Fruit fly (Drosophila melanogaster) whole organism, embryonic: ENCODE data around the gene ph-p.
A peak's percentile ranks its signal among the peaks of the same experiment; 100 is the strongest.

ENCODE experiments used
- Antp ChIP-seq: fragments of 200-800 bp; sonication (Bioruptor generic); optimal IDR thresholded peaks from 3 replicates; lab custom pipeline; 2016; ENCODE audit warnings: missing biosample characterization, missing genetic modification characterization
- BEAF-32 ChIP-seq: fragments of 200-800 bp; sonication (Bioruptor generic); optimal IDR thresholded peaks from 3 replicates; lab custom pipeline; 2017; ENCODE audit warnings: missing biosample characterization, missing genetic modification characterization, mild to moderate bottlenecking, moderate library complexity, missing genetic modification reagents
- Blimp-1 ChIP-seq: fragments of 200-800 bp; sonication (Bioruptor generic); optimal IDR thresholded peaks from 3 replicates; lab custom pipeline; 2018; ENCODE audit warnings: missing biosample characterization, missing genetic modification characterization, mild to moderate bottlenecking, moderate library complexity, missing genetic modification reagents
- CG10543 ChIP-seq: fragments of 200-800 bp; sonication (Bioruptor generic); optimal IDR thresholded peaks from 3 replicates; lab custom pipeline; 2017; ENCODE audit warnings: missing biosample characterization, mild to moderate bottlenecking, missing genetic modification characterization, moderate library complexity
- CG11093 ChIP-seq: fragments of 200-800 bp; sonication (Bioruptor generic); IDR thresholded peaks from 3 replicates; pipeline ENCODE4 v1.3.6; 2022; ENCODE audit warnings: missing biosample characterization, missing genetic modification characterization
- CG12659 ChIP-seq: fragments of 200-800 bp; sonication (Bioruptor generic); optimal IDR thresholded peaks from 3 replicates; lab custom pipeline; 2017; ENCODE audit warnings: mild to moderate bottlenecking, missing biosample characterization, missing genetic modification reagents, missing genetic modification characterization
- CG13296 ChIP-seq: fragments of 200-800 bp; sonication (Bioruptor generic); optimal IDR thresholded peaks from 3 replicates; lab custom pipeline; 2018; ENCODE audit warnings: missing biosample characterization, mild to moderate bottlenecking, missing genetic modification characterization
- CG14050 ChIP-seq: fragments of 200-800 bp; sonication (Bioruptor generic); IDR thresholded peaks from 3 replicates; pipeline ENCODE4 v1.3.6; 2022; ENCODE audit warnings: missing biosample characterization, missing genetic modification characterization
- CG1529 ChIP-seq: fragments of 200-800 bp; sonication (Bioruptor generic); optimal IDR thresholded peaks from 3 replicates; lab custom pipeline; 2018; ENCODE audit warnings: missing biosample characterization, missing genetic modification characterization
- CG17359 ChIP-seq: fragments of 200-800 bp; sonication (Bioruptor generic); optimal IDR thresholded peaks from 3 replicates; lab custom pipeline; 2018; ENCODE audit warnings: missing biosample characterization, mild to moderate bottlenecking, missing genetic modification characterization, moderate library complexity
- CG4854 ChIP-seq: fragments of 200-800 bp; sonication (Bioruptor generic); optimal IDR thresholded peaks from 2 replicates; lab custom pipeline; 2016; ENCODE audit warnings: missing biosample characterization, missing genetic modification characterization, inconsistent platforms
- CG5180 ChIP-seq: fragments of 200-800 bp; sonication (Bioruptor generic); optimal IDR thresholded peaks from 3 replicates; lab custom pipeline; 2017; ENCODE audit warnings: missing biosample characterization, missing genetic modification characterization, mild to moderate bottlenecking, moderate library complexity, missing genetic modification reagents
- CG7357 ChIP-seq: fragments of 200-800 bp; sonication (Bioruptor generic); IDR thresholded peaks from 3 replicates; pipeline ENCODE4 v1.3.6; 2022; ENCODE audit warnings: missing biosample characterization, missing genetic modification characterization
- CG7839 ChIP-seq: fragments of 200-800 bp; sonication (Bioruptor generic); optimal IDR thresholded peaks from 3 replicates; lab custom pipeline; 2018; ENCODE audit warnings: missing biosample characterization, mild to moderate bottlenecking, missing genetic modification characterization, moderate library complexity
- CG8281 ChIP-seq: fragments of 200-800 bp; sonication (Bioruptor generic); optimal IDR thresholded peaks from 2 replicates; lab custom pipeline; 2018; ENCODE audit warnings: missing biosample characterization, mild to moderate bottlenecking, missing genetic modification characterization, moderate library complexity
- CG8388 ChIP-seq: fragments of 200-800 bp; sonication (Bioruptor generic); optimal IDR thresholded peaks from 2 replicates; lab custom pipeline; 2019; ENCODE audit warnings: missing biosample characterization, mild to moderate bottlenecking, missing genetic modification characterization, moderate library complexity
- CG8765 ChIP-seq: fragments of 200-800 bp; sonication (Bioruptor generic); IDR thresholded peaks from 2 replicates; pipeline ENCODE4 v1.3.6; 2022; ENCODE audit warnings: missing biosample characterization, missing genetic modification characterization
- CG9215 ChIP-seq: fragments of 200-800 bp; sonication (Bioruptor generic); IDR thresholded peaks from 2 replicates; pipeline ENCODE4 v1.3.6; 2022; ENCODE audit warnings: missing biosample characterization, missing genetic modification characterization
- CG9437 ChIP-seq: fragments of 200-800 bp; sonication (Bioruptor generic); optimal IDR thresholded peaks from 2 replicates; lab custom pipeline; 2018; ENCODE audit warnings: missing biosample characterization, mild to moderate bottlenecking, missing genetic modification characterization
- CG9797 ChIP-seq: fragments of 200-800 bp; sonication (Bioruptor generic); optimal IDR thresholded peaks from 3 replicates; lab custom pipeline; 2018; ENCODE audit warnings: missing biosample characterization, mild to moderate bottlenecking, missing genetic modification characterization
- Dip2 ChIP-seq: fragments of 200-800 bp; sonication (Bioruptor generic); IDR thresholded peaks from 2 replicates; pipeline ENCODE4 v1.3.6; 2022; ENCODE audit warnings: missing biosample characterization, missing genetic modification characterization
- Dp ChIP-seq: fragments of 200-800 bp; sonication (Bioruptor generic); optimal IDR thresholded peaks from 2 replicates; lab custom pipeline; 2018; ENCODE audit warnings: missing biosample characterization, mild to moderate bottlenecking, missing genetic modification characterization, moderate library complexity
- Ets65A ChIP-seq: fragments of 200-800 bp; sonication (Bioruptor generic); peaks from one replicate; lab custom pipeline; 2016; ENCODE audit warnings: missing biosample characterization, missing genetic modification characterization
- Gug ChIP-seq: fragments of 200-800 bp; sonication (Bioruptor generic); IDR thresholded peaks from 4 replicates; pipeline ENCODE4 v1.3.6; 2022; ENCODE audit warnings: missing biosample characterization, missing genetic modification characterization
- HHEX ChIP-seq: fragments of 200-800 bp; sonication (Bioruptor generic); optimal IDR thresholded peaks from 3 replicates; lab custom pipeline; 2017; ENCODE audit warnings: missing biosample characterization, mild to moderate bottlenecking, missing genetic modification characterization, missing genetic modification reagents
- Kr ChIP-seq: fragments of 200-800 bp; sonication (Bioruptor generic); optimal IDR thresholded peaks from 2 replicates; lab custom pipeline; 2017; ENCODE audit warnings: missing biosample characterization, mild to moderate bottlenecking, missing genetic modification characterization
- MBD-R2 ChIP-seq: fragments of 200-800 bp; sonication (Bioruptor generic); IDR thresholded peaks from 2 replicates; pipeline ENCODE4 v1.3.6; 2022; ENCODE audit warnings: missing biosample characterization, missing genetic modification characterization
- Myb ChIP-seq: fragments of 200-800 bp; sonication (Bioruptor generic); optimal IDR thresholded peaks from 2 replicates; lab custom pipeline; 2016; ENCODE audit warnings: missing biosample characterization, missing genetic modification characterization
- PHDP ChIP-seq: fragments of 200-800 bp; sonication (Bioruptor generic); optimal IDR thresholded peaks from 3 replicates; lab custom pipeline; 2018; ENCODE audit warnings: missing biosample characterization, mild to moderate bottlenecking, missing genetic modification characterization, moderate library complexity
- Sin3A ChIP-seq: fragments of >200 bp; optimal IDR thresholded peaks from 2 replicates; lab custom pipeline; 2018
- Sry-β ChIP-seq: fragments of 200-800 bp; sonication (Bioruptor generic); optimal IDR thresholded peaks from 2 replicates; lab custom pipeline; 2018; ENCODE audit warnings: missing biosample characterization, mild to moderate bottlenecking, missing genetic modification characterization, moderate library complexity
- crol ChIP-seq: fragments of 200-800 bp; sonication (Bioruptor generic); IDR thresholded peaks from 2 replicates; pipeline ENCODE4 v1.3.6; 2022; ENCODE audit warnings: missing biosample characterization, missing genetic modification characterization
- exex ChIP-seq: fragments of 200-800 bp; sonication (Bioruptor generic); optimal IDR thresholded peaks from 4 replicates; lab custom pipeline; 2018; ENCODE audit warnings: missing biosample characterization, mild to moderate bottlenecking, missing genetic modification characterization, moderate library complexity
- fd96Cb ChIP-seq: fragments of 200-800 bp; sonication (Bioruptor generic); optimal IDR thresholded peaks from 2 replicates; lab custom pipeline; 2018; ENCODE audit warnings: missing biosample characterization, mild to moderate bottlenecking, missing genetic modification characterization, moderate library complexity
- gem ChIP-seq: fragments of 200-800 bp; sonication (Bioruptor generic); optimal IDR thresholded peaks from 2 replicates; lab custom pipeline; 2019; ENCODE audit warnings: missing biosample characterization, mild to moderate bottlenecking, missing genetic modification characterization, moderate library complexity
- gsb-n ChIP-seq: fragments of 200-800 bp; sonication (Bioruptor generic); optimal IDR thresholded peaks from 3 replicates; lab custom pipeline; 2018; ENCODE audit warnings: missing biosample characterization, mild to moderate bottlenecking, missing genetic modification characterization
- jumu ChIP-seq: fragments of 200-800 bp; sonication (Bioruptor generic); optimal IDR thresholded peaks from 3 replicates; lab custom pipeline; 2016; ENCODE audit warnings: missing biosample characterization, missing genetic modification characterization
- kay ChIP-seq: fragments of 200-800 bp; sonication (Bioruptor generic); optimal IDR thresholded peaks from 2 replicates; lab custom pipeline; 2016; ENCODE audit warnings: missing biosample characterization, missing genetic modification characterization
- klu ChIP-seq: fragments of 200-800 bp; sonication (Bioruptor generic); IDR thresholded peaks from 2 replicates; pipeline ENCODE4 v1.3.6; 2022; ENCODE audit warnings: missing biosample characterization, missing genetic modification characterization
- kni ChIP-seq: fragments of 200-800 bp; sonication (Bioruptor generic); optimal IDR thresholded peaks from 3 replicates; lab custom pipeline; 2017; ENCODE audit warnings: mild to moderate bottlenecking, missing biosample characterization, missing genetic modification reagents, missing genetic modification characterization
- knrl ChIP-seq: fragments of 200-800 bp; sonication (Bioruptor generic); IDR thresholded peaks from 3 replicates; pipeline ENCODE4 v1.3.6; 2022; ENCODE audit warnings: missing biosample characterization, missing genetic modification characterization; ENCODE audit not compliant: partially characterized antibody
- luna ChIP-seq: fragments of 200-800 bp; sonication (Bioruptor generic); optimal IDR thresholded peaks from 2 replicates; lab custom pipeline; 2016; ENCODE audit warnings: missing biosample characterization, missing genetic modification characterization
- mirr ChIP-seq: fragments of 200-800 bp; sonication (Bioruptor generic); optimal IDR thresholded peaks from 3 replicates; lab custom pipeline; 2018; ENCODE audit warnings: missing biosample characterization, mild to moderate bottlenecking, missing genetic modification characterization
- nerfin-1 ChIP-seq: fragments of 200-800 bp; sonication (Bioruptor generic); optimal IDR thresholded peaks from 3 replicates; lab custom pipeline; 2019; ENCODE audit warnings: missing biosample characterization, mild to moderate bottlenecking, missing genetic modification characterization, moderate library complexity
- nerfin-2 ChIP-seq: fragments of 200-800 bp; sonication (Bioruptor generic); IDR thresholded peaks from 2 replicates; pipeline ENCODE4 v1.3.6; 2022; ENCODE audit warnings: missing biosample characterization, missing genetic modification characterization; ENCODE audit not compliant: partially characterized antibody
- pnt ChIP-seq: fragments of 200-800 bp; sonication (Bioruptor generic); optimal IDR thresholded peaks from 3 replicates; lab custom pipeline; 2016; ENCODE audit warnings: missing biosample characterization, missing genetic modification characterization
- pzg ChIP-seq: fragments of 200-800 bp; sonication (Bioruptor generic); optimal IDR thresholded peaks from 3 replicates; lab custom pipeline; 2018; ENCODE audit warnings: missing biosample characterization, mild to moderate bottlenecking, missing genetic modification characterization, moderate library complexity
- rib ChIP-seq: fragments of 200-800 bp; sonication (Bioruptor generic); IDR thresholded peaks from 2 replicates; pipeline ENCODE4 v1.3.6; 2022; ENCODE audit warnings: missing biosample characterization, missing genetic modification characterization
- sens ChIP-seq: fragments of 200-800 bp; sonication (Bioruptor generic); peaks from one replicate; lab custom pipeline; 2016; ENCODE audit warnings: missing biosample characterization, missing genetic modification characterization
- sna ChIP-seq: fragments of 200-800 bp; sonication (Bioruptor generic); IDR thresholded peaks from 2 replicates; pipeline ENCODE4 v1.3.6; 2022; ENCODE audit warnings: missing biosample characterization, missing genetic modification characterization; ENCODE audit not compliant: partially characterized antibody
- stc ChIP-seq: fragments of 200-800 bp; sonication (Bioruptor generic); IDR thresholded peaks from 2 replicates; pipeline ENCODE4 v1.3.6; 2022; ENCODE audit warnings: missing biosample characterization, missing genetic modification characterization
- unpg ChIP-seq: fragments of 200-800 bp; sonication (Bioruptor generic); optimal IDR thresholded peaks from 3 replicates; lab custom pipeline; 2018; ENCODE audit warnings: missing biosample characterization, mild to moderate bottlenecking, missing genetic modification characterization, moderate library complexity
- wdn ChIP-seq: fragments of 200-800 bp; sonication (Bioruptor generic); IDR thresholded peaks from 2 replicates; pipeline ENCODE4 v1.3.6; 2022; ENCODE audit warnings: missing biosample characterization, missing genetic modification characterization
- z ChIP-seq: fragments of 200-800 bp; sonication (Bioruptor generic); IDR thresholded peaks from 3 replicates; pipeline ENCODE4 v1.3.6; 2022; ENCODE audit warnings: missing biosample characterization, missing genetic modification characterization

Gene ph-p

DNA sequence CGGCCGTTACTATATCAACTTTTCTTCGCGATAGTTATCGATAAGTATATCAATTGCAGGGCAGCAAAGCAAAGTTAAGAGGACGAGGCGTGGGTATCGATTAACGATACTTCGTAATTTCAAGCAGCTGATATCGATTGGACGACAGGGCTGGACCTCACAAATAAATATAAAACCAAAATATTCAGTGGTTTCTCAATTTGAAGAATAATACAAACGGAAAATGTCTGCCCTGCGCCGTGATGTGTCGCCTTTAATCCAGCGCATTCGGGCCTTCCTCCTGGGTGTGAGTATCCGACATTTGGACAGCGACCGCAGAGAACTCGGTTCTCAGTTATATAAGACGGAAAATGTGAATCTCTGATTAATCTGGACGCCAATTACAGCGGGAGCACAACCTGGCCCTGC is 34.3 kb upstream of the ph-p start, which contains the start of gene ND-B14.5A (continued):
- TF ChIP-seq CG9437 (GFP tag; lab: Kevin White, UChicago) (no peak), CG9797 (no peak), CG7839 (no peak), fd96Cb (tag; lab: Kevin White, UChicago) (no peak), crol (GFP tag; lab: Robert Waterston, UW) (no peak), CG5180 (GFP tag; lab: Kevin White, UChicago) (no peak), jumu (GFP tag; lab: Kevin White, UChicago) (no peak), z (GFP tag; lab: Robert Waterston, UW) (no peak), CG8281 (tag; lab: Kevin White, UChicago) (no peak), stc (GFP tag; lab: Robert Waterston, UW) (no peak), gsb-n (tag; lab: Kevin White, UChicago) (no peak), kay (GFP tag; lab: Kevin White, UChicago) (no peak), CG8765 (GFP tag; lab: Robert Waterston, UW) (no peak), CG7357 (no peak), CG13296 (GFP tag; lab: Kevin White, UChicago) (no peak), CG12659 (GFP tag; lab: Kevin White, UChicago) (peak; percentile 48), klu (no peak), Gug (GFP tag; lab: Robert Waterston, UW) (no peak), Sry-β (GFP tag; lab: Kevin White, UChicago) (no peak), unpg (GFP tag; lab: Kevin White, UChicago) (no peak), mirr (GFP tag; lab: Kevin White, UChicago) (no peak), nerfin-2 (GFP tag; lab: Robert Waterston, UW) (peak; percentile 99), gem (no peak), Kr (GFP tag; lab: Kevin White, UChicago) (no peak), CG4854 (GFP tag; lab: Kevin White, UChicago) (no peak), Antp (GFP tag; lab: Kevin White, UChicago) (no peak), Blimp-1 (no peak), HHEX (no peak), sens (GFP tag; lab: Kevin White, UChicago) (peak; percentile 65), PHDP (peak; percentile 15), nerfin-1 (no peak), sna (GFP tag; lab: Robert Waterston, UW) (peak; percentile 93), CG17359 (no peak), Dip2 (GFP tag; lab: Robert Waterston, UW) (no peak), exex (no peak), pnt (GFP tag; lab: Kevin White, UChicago) (no peak), CG10543 (GFP tag; lab: Kevin White, UChicago) (no peak), CG14050 (GFP tag; lab: Robert Waterston, UW) (no peak), Ets65A (GFP tag; lab: Kevin White, UChicago) (no peak), CG11093 (no peak), CG9215 (GFP tag; lab: Robert Waterston, UW) (no peak), luna (no peak)

DNA sequence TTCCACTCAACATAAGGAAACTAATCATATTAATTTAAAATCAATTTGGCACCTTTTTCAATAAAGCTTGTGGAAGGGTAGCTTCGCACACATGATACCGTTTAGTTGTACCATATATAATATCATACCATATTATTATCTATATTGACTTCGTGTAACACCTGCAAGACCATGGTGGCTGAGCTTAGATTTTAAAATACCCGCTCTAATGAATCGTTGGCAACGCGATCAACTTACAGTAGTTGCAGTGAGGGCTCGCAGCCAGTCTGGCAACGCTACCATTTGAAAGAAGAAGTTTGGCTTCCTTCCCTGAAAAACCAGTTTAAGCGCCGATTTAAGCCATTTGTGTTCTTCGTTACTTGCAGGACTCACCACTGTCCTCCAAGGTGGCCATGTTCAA is 32.3 kb upstream of the ph-p start:
- TF ChIP-seq CG9797 (no peak), pzg (GFP tag; lab: Kevin White, UChicago) (peak; percentile 51), MBD-R2 (GFP tag; lab: Robert Waterston, UW) (peak; percentile 24; the same call in 1 of the 2 replicates), Sin3A (peak; percentile 75), kni (GFP tag; lab: Kevin White, UChicago) (no peak), rib (no peak), Dp (GFP tag; lab: Kevin White, UChicago) (peak; percentile 82), knrl (GFP tag; lab: Robert Waterston, UW) (no peak), BEAF-32 (peak; percentile 30), CG8388 (GFP tag; lab: Kevin White, UChicago) (no peak), wdn (GFP tag; lab: Robert Waterston, UW) (no peak), sens (GFP tag; lab: Kevin White, UChicago) (peak; percentile 9), Myb (peak; percentile 27), CG1529 (GFP tag; lab: Kevin White, UChicago) (no peak)
